Fruit fly (Drosophila melanogaster) whole organism, pupa: Measurements from ENCODE around the gene REPTOR.

ENCODE experiments used
- CG10348 ChIP-seq: fragments of 200-800 bp; sonication (Bioruptor generic); IDR thresholded peaks from 2 replicates; pipeline ENCODE4 v1.3.6; 2022; ENCODE audit warnings: missing biosample characterization, missing genetic modification characterization
- CG12605 ChIP-seq: fragments of 200-800 bp; sonication (Bioruptor generic); IDR thresholded peaks from 2 replicates; pipeline ENCODE4 v1.3.6; 2022; ENCODE audit warnings: missing biosample characterization, missing genetic modification characterization
- CG13204 ChIP-seq: fragments of 200-800 bp; sonication (Bioruptor generic); optimal IDR thresholded peaks from 2 replicates; lab custom pipeline; 2018; ENCODE audit warnings: missing biosample characterization, mild to moderate bottlenecking, missing genetic modification characterization, moderate library complexity
- CG14655 ChIP-seq: fragments of 200-800 bp; sonication (Bioruptor generic); optimal IDR thresholded peaks from 3 replicates; lab custom pipeline; 2017; ENCODE audit warnings: mild to moderate bottlenecking, missing biosample characterization, missing genetic modification reagents, missing genetic modification characterization
- CG17806 ChIP-seq: fragments of 200-800 bp; sonication (Bioruptor generic); optimal IDR thresholded peaks from 2 replicates; lab custom pipeline; 2018; ENCODE audit warnings: missing biosample characterization, mild to moderate bottlenecking, missing genetic modification characterization, moderate library complexity
- CG32121 ChIP-seq: fragments of 200-800 bp; sonication (Bioruptor generic); IDR thresholded peaks from 2 replicates; pipeline ENCODE4 v1.3.6; 2022; ENCODE audit warnings: missing biosample characterization, missing genetic modification characterization
- CG34367 ChIP-seq: fragments of 200-800 bp; sonication (Bioruptor generic); optimal IDR thresholded peaks from 2 replicates; lab custom pipeline; 2018; ENCODE audit warnings: missing biosample characterization, mild to moderate bottlenecking, missing genetic modification characterization
- CG4496 ChIP-seq: fragments of 200-800 bp; sonication (Bioruptor generic); IDR thresholded peaks from 3 replicates; pipeline ENCODE4 v1.3.6; 2022; ENCODE audit warnings: missing biosample characterization, missing genetic modification characterization
- CG8159 ChIP-seq: fragments of 200-800 bp; sonication (Bioruptor generic); optimal IDR thresholded peaks from 3 replicates; lab custom pipeline; 2018; ENCODE audit warnings: missing biosample characterization, mild to moderate bottlenecking, missing genetic modification characterization, moderate library complexity
- CG8301 ChIP-seq: fragments of 200-800 bp; sonication (Bioruptor generic); optimal IDR thresholded peaks from 2 replicates; lab custom pipeline; 2018; ENCODE audit warnings: missing biosample characterization, mild to moderate bottlenecking, missing genetic modification characterization
- CG9948 ChIP-seq: fragments of 200-800 bp; sonication (Bioruptor generic); optimal IDR thresholded peaks from 2 replicates; lab custom pipeline; 2018; ENCODE audit warnings: missing biosample characterization, mild to moderate bottlenecking, missing genetic modification characterization, moderate library complexity
- D1 ChIP-seq: fragments of 200-800 bp; sonication (Bioruptor generic); optimal IDR thresholded peaks from 2 replicates; lab custom pipeline; 2018; ENCODE audit warnings: missing biosample characterization, mild to moderate bottlenecking, missing genetic modification characterization, moderate library complexity
- EcR ChIP-seq: fragments of 200-800 bp; sonication (Bioruptor generic); optimal IDR thresholded peaks from 3 replicates; lab custom pipeline; 2019; ENCODE audit warnings: missing biosample characterization, missing genetic modification characterization, mild to moderate bottlenecking, moderate library complexity, missing genetic modification reagents
- Ets98B ChIP-seq: fragments of 200-800 bp; sonication (Bioruptor generic); IDR thresholded peaks from 2 replicates; pipeline ENCODE4 v1.3.6; 2022; ENCODE audit warnings: missing biosample characterization, missing genetic modification characterization
- Pif1A ChIP-seq: fragments of 200-800 bp; sonication (Bioruptor generic); optimal IDR thresholded peaks from 3 replicates; lab custom pipeline; 2016; ENCODE audit warnings: missing biosample characterization, missing genetic modification characterization
- Pif1B ChIP-seq: fragments of 200-800 bp; sonication (Bioruptor generic); optimal IDR thresholded peaks from 3 replicates; lab custom pipeline; 2016; ENCODE audit warnings: missing biosample characterization, missing genetic modification characterization
- Snoo ChIP-seq: fragments of 200-800 bp; sonication (Bioruptor generic); optimal IDR thresholded peaks from 3 replicates; lab custom pipeline; 2017; ENCODE audit warnings: missing biosample characterization, mild to moderate bottlenecking, missing genetic modification characterization, inconsistent platforms
- fd96Ca ChIP-seq: fragments of 200-800 bp; sonication (Bioruptor generic); IDR thresholded peaks from 3 replicates; pipeline ENCODE4 v1.3.6; 2022; ENCODE audit warnings: missing biosample characterization, missing genetic modification characterization
- gl ChIP-seq: fragments of 200-800 bp; sonication (Bioruptor generic); optimal IDR thresholded peaks from 2 replicates; lab custom pipeline; 2018; ENCODE audit warnings: missing biosample characterization, mild to moderate bottlenecking, missing genetic modification characterization
- rn ChIP-seq: fragments of 200-800 bp; sonication (Bioruptor generic); IDR thresholded peaks from 2 replicates; pipeline ENCODE4 v1.3.6; 2022; ENCODE audit warnings: missing biosample characterization, missing genetic modification characterization

Gene REPTOR

DNA sequence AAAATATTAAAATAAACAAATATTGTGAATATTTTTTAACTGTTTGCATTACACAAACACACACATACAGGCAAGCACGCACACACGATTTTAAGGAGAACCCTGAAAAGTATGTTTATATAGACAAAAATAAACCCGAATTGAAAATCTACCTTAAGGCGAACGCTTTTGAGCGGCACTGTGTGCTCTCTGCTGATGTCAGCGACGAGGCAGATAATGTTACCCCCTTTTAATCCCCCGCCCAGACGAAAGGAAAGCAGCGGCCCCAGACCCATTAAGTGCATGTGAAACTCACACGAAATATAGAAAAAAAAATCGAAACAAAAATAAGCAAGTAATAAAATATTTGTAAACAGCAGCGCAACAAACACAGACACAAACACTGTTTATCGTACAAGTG lies 61.4 kb downstream of the REPTOR start:
- TF ChIP-seq Snoo (no peak), CG32121 (GFP tag; lab: Robert Waterston, UW) (no peak), CG9948 (tag; lab: Kevin White, UChicago) (no peak), CG34367 (tag; lab: Kevin White, UChicago) (no peak), CG13204 (GFP tag; lab: Kevin White, UChicago) (no peak), D1 (tag; lab: Kevin White, UChicago) (no peak), CG10348 (GFP tag; lab: Robert Waterston, UW) (no peak), Pif1A (GFP tag; lab: Kevin White, UChicago) (no peak), Ets98B (GFP tag; lab: Robert Waterston, UW) (no peak), CG12605 (no peak), CG8301 (tag; lab: Kevin White, UChicago) (no peak), rn (GFP tag; lab: Robert Waterston, UW) (no peak)

DNA sequence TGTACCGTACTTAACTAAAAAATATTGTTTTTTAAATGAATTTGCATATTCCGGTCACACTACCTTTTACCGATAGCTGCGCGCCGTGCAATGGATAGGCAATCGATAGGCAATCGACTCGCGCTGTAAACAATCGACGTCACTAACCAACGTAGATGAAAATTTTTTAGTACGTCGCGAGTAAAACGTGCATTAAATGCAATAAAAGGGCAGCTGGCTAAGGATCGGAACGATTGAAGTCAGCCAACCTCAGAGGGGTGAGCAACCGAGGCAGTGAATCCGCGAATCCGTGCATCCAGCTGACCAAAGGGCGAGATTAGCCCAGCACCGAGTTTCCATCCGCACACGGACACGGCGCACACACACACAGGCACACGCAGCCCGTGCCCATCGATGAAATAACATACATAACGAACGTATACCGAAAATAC lies 64.5 kb downstream of the REPTOR start, which contains the start of gene Pp1alpha-96A:
Pp1alpha-96A (plus strand) TSS at position 121 of the 431 bp plus-strand sequence.
- TF ChIP-seq Snoo (no peak), CG13204 (GFP tag; lab: Kevin White, UChicago) (no peak), CG8159 (tag; lab: Kevin White, UChicago) (no peak), fd96Ca (GFP tag; lab: Robert Waterston, UW) (no peak), Pif1A (GFP tag; lab: Kevin White, UChicago) (no peak), D1 (tag; lab: Kevin White, UChicago) (no peak), CG10348 (GFP tag; lab: Robert Waterston, UW) (no peak), CG9948 (tag; lab: Kevin White, UChicago) (no peak), Pif1B (no peak), CG34367 (tag; lab: Kevin White, UChicago) (no peak), EcR (no peak), CG4496 (no peak), Ets98B (GFP tag; lab: Robert Waterston, UW) (no peak)

DNA sequence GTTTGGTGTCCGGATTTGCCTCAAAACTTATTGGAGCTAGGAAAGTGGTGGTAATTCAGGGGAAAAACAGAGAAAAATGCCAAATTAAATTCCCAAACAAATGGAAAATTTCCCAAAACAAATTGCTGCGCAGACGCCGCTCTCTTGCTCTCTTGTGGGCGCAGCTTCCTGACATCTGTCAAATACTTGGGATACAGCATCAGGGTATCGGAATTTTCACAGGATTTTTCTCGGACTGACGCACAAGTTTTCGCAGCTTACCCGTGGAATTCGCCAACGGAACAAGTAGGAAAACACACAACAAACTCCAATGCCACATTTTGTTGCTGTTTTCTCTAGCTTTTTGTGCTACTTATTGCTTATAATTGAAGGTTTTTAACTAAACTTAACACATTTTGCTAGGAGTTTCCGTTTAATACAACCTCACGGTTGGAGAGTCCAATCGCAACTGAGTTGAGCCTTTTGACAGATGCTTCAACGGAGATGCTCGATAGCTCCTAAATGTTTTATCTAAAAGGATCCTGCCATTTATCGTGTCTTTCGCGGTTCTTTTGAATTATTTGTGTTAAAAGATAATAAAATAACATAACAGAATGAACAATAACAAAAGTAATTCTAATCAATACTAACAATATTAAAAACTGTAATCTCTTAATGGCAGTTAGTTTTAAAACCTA lies 67.9 kb downstream of the REPTOR start, which contains the start of the genes nAChRbeta2 and DZIP1:
nAChRbeta2 (minus strand) TSS at position 455 of the 677 bp plus-strand sequence.
DZIP1 (plus strand) TSS at position 627 of the 677 bp plus-strand sequence.
- TF ChIP-seq Ets98B (GFP tag; lab: Robert Waterston, UW) (no peak), Pif1B (no peak), CG4496 (no peak), gl (tag; lab: Kevin White, UChicago) (no peak), rn (GFP tag; lab: Robert Waterston, UW) (no peak), CG10348 (GFP tag; lab: Robert Waterston, UW) (no peak), D1 (tag; lab: Kevin White, UChicago) (no peak), CG13204 (GFP tag; lab: Kevin White, UChicago) (no peak), fd96Ca (GFP tag; lab: Robert Waterston, UW) (no peak), CG12605 (no peak), EcR (no peak), CG8159 (tag; lab: Kevin White, UChicago) (no peak), CG9948 (tag; lab: Kevin White, UChicago) (no peak), Pif1A (GFP tag; lab: Kevin White, UChicago) (no peak), CG34367 (tag; lab: Kevin White, UChicago) (no peak), CG17806 (tag; lab: Kevin White, UChicago) (no peak), CG8301 (tag; lab: Kevin White, UChicago) (no peak), CG14655 (no peak), CG32121 (GFP tag; lab: Robert Waterston, UW) (no peak)
